Worm (Caenorhabditis elegans) whole organism, early embryonic: Measurements from ENCODE around the gene F32D1.8.

ENCODE experiments used
- B0310.2 ChIP-seq: sonication (generic microtip); optimal IDR thresholded peaks from 2 replicates; lab custom pipeline; 2016; ENCODE audit warnings: mild to moderate bottlenecking, missing genetic modification characterization, missing compliant biosample characterization
- F13C5.2 ChIP-seq: sonication (generic microtip); optimal IDR thresholded peaks from 2 replicates; lab custom pipeline; 2017; ENCODE audit warnings: mild to moderate bottlenecking, missing genetic modification characterization, inconsistent platforms, missing compliant biosample characterization
- aly-1 ChIP-seq: sonication (generic microtip); optimal IDR thresholded peaks from 2 replicates; lab custom pipeline; 2016; ENCODE audit warnings: missing genetic modification characterization, missing compliant biosample characterization
- ama-1 ChIP-seq: fragments of 150-350 bp; optimal IDR thresholded peaks from 2 replicates; lab custom pipeline; 2014
- ceh-13 ChIP-seq: fragments of 200-800 bp; sonication (Bioruptor generic); optimal IDR thresholded peaks from 2 replicates; lab custom pipeline; 2018; ENCODE audit warnings: mild to moderate bottlenecking, missing genetic modification characterization, missing compliant biosample characterization
- ceh-36 ChIP-seq: sonication (generic microtip); optimal IDR thresholded peaks from 2 replicates; lab custom pipeline; 2016; ENCODE audit warnings: missing genetic modification characterization, inconsistent platforms, missing compliant biosample characterization
- ets-7 ChIP-seq: sonication (generic microtip); optimal IDR thresholded peaks from 2 replicates; lab custom pipeline; 2016; ENCODE audit warnings: missing genotype, missing genetic modification characterization, missing compliant biosample characterization
- flt-1 ChIP-seq: fragments of 200-800 bp; sonication (Bioruptor generic); IDR thresholded peaks from 2 replicates; pipeline ENCODE4 v1.3.6; 2022; ENCODE audit warnings: missing genetic modification characterization, missing compliant biosample characterization
- hmbx-1 ChIP-seq: sonication (generic microtip); optimal IDR thresholded peaks from 2 replicates; lab custom pipeline; 2016; ENCODE audit warnings: mild to moderate bottlenecking, missing genetic modification characterization, missing compliant biosample characterization
- hmg-4 ChIP-seq: fragments of 200-800 bp; sonication (Bioruptor generic); optimal IDR thresholded peaks from 2 replicates; lab custom pipeline; 2018; ENCODE audit warnings: mild to moderate bottlenecking, missing genetic modification characterization, missing compliant biosample characterization
- hnd-1 ChIP-seq: sonication (generic microtip); optimal IDR thresholded peaks from 2 replicates; lab custom pipeline; 2016; ENCODE audit warnings: missing genetic modification characterization, missing compliant biosample characterization
- pes-1 ChIP-seq: fragments of 200-800 bp; sonication (Bioruptor generic); IDR thresholded peaks from 2 replicates; pipeline ENCODE4 v1.3.6; 2022; ENCODE audit warnings: missing genetic modification reagents, missing genetic modification characterization, missing compliant biosample characterization
- scrt-1 ChIP-seq: fragments of 200-800 bp; sonication (Bioruptor generic); IDR thresholded peaks from 2 replicates; pipeline ENCODE4 v1.3.6; 2022; ENCODE audit warnings: missing genetic modification characterization, missing compliant biosample characterization
- sea-1 ChIP-seq: fragments of 200-800 bp; sonication (Bioruptor generic); conservative IDR thresholded peaks from 2 replicates; pipeline ENCODE4 v1.3.6; 2022; ENCODE audit warnings: missing genetic modification characterization, missing compliant biosample characterization
- tbx-11 ChIP-seq: fragments of 200-800 bp; sonication (Bioruptor generic); IDR thresholded peaks from 2 replicates; pipeline ENCODE4 v1.3.6; 2022; ENCODE audit warnings: missing genetic modification characterization, missing compliant biosample characterization
- tbx-37 ChIP-seq: fragments of 200-800 bp; sonication (Bioruptor generic); conservative IDR thresholded peaks from 2 replicates; pipeline ENCODE4 v1.3.6; 2022; ENCODE audit warnings: missing genetic modification reagents, missing genetic modification characterization, missing compliant biosample characterization
- tra-4 ChIP-seq: sonication (generic microtip); optimal IDR thresholded peaks from 2 replicates; lab custom pipeline; 2017; ENCODE audit warnings: missing genetic modification characterization, missing compliant biosample characterization

The F32D1.8 gene

ce11 chrV:4414613-4415071, 37.1 kb upstream of the F32D1.8 start, which contains the start of gene grl-5:
Gene grl-5 (minus strand): TSS chrV:4414663.
- no peak for TF ChIP-seq scrt-1 (GFP tag; lab: Robert Waterston, UW)

ce11 chrV:4411714-4412113, 34.2 kb upstream of the F32D1.8 start, which contains the start of gene Y47D7A.17:
Gene Y47D7A.17 (minus strand): TSS chrV:4411814.
- TF ChIP-seq tra-4 (tag; lab: Kevin White, UChicago) (no peak), ama-1 (lab: Kevin White, UChicago) (no peak), F13C5.2 (tag; lab: Kevin White, UChicago) (no peak), ets-7 (tag; lab: Kevin White, UChicago) (no peak), aly-1 (tag; lab: Kevin White, UChicago) (no peak), tbx-37 (no peak)

ce11 chrV:4410643-4411042, 33.1 kb upstream of the F32D1.8 start, which contains the start of gene Y47D7A.3:
Gene Y47D7A.3 (plus strand): TSS chrV:4410943.
- no peak for TF ChIP-seq flt-1 (GFP tag; lab: Robert Waterston, UW)
- TF ChIP-seq ets-7 (tag; lab: Kevin White, UChicago) = no peak
- TF ChIP-seq ceh-13 (GFP tag; lab: Kevin White, UChicago) = no peak
- no peak for TF ChIP-seq scrt-1 (GFP tag; lab: Robert Waterston, UW)
- no peak for TF ChIP-seq ama-1 (lab: Kevin White, UChicago)
- TF ChIP-seq tbx-11 (GFP tag; lab: Robert Waterston, UW) = no peak
- no peak for TF ChIP-seq hnd-1
- TF ChIP-seq sea-1 (GFP tag; lab: Robert Waterston, UW) = no peak
- no peak for TF ChIP-seq aly-1 (tag; lab: Kevin White, UChicago)
- TF ChIP-seq tra-4 (tag; lab: Kevin White, UChicago) = no peak
- TF ChIP-seq tbx-37 = no peak
- no peak for TF ChIP-seq pes-1
- no peak for TF ChIP-seq F13C5.2 (tag; lab: Kevin White, UChicago)
- TF ChIP-seq hmg-4 (GFP tag; lab: Kevin White, UChicago) = no peak
- TF ChIP-seq ceh-36 (tag; lab: Kevin White, UChicago) = no peak
- TF ChIP-seq hmbx-1 = no peak
- no peak for TF ChIP-seq B0310.2

- TF ChIP-seq tbx-11 (GFP tag; lab: Robert Waterston, UW) (no peak), tra-4 (tag; lab: Kevin White, UChicago) (no peak), hmg-4 (GFP tag; lab: Kevin White, UChicago) (no peak), scrt-1 (GFP tag; lab: Robert Waterston, UW) (no peak), ceh-36 (tag; lab: Kevin White, UChicago) (no peak), hmbx-1 (no peak)
These were observed 30.0 kb upstream of the F32D1.8 start, which contains the start of gene nhr-118 for ce11 chrV:4407519-4407918. Gene nhr-118 (plus strand): TSS chrV:4407819.

- TF ChIP-seq ceh-13 (GFP tag; lab: Kevin White, UChicago) (no peak), tra-4 (tag; lab: Kevin White, UChicago) (no peak), F13C5.2 (tag; lab: Kevin White, UChicago) (no peak)
These were observed 24.3 kb upstream of the F32D1.8 start, which contains the start of gene F13A2.5 for ce11 chrV:4401865-4402264. Gene F13A2.5 (minus strand): TSS chrV:4401965.

- no peak for TF ChIP-seq aly-1 (tag; lab: Kevin White, UChicago)
- TF ChIP-seq ceh-13 (GFP tag; lab: Kevin White, UChicago) = no peak
- no peak for TF ChIP-seq ama-1 (lab: Kevin White, UChicago)
- no peak for TF ChIP-seq ets-7 (tag; lab: Kevin White, UChicago)
- no peak for TF ChIP-seq B0310.2
- no peak for TF ChIP-seq sea-1 (GFP tag; lab: Robert Waterston, UW)
- no peak for TF ChIP-seq pes-1
- no peak for TF ChIP-seq tbx-37
- TF ChIP-seq tra-4 (tag; lab: Kevin White, UChicago) = no peak
- no peak for TF ChIP-seq F13C5.2 (tag; lab: Kevin White, UChicago)
- no peak for TF ChIP-seq ceh-36 (tag; lab: Kevin White, UChicago)
- TF ChIP-seq scrt-1 (GFP tag; lab: Robert Waterston, UW) = no peak
These were observed 22.6 kb upstream of the F32D1.8 start, which contains the start of gene F13A2.4 for ce11 chrV:4400118-4400517. Gene F13A2.4 (minus strand): TSS chrV:4400218.

- TF ChIP-seq hmg-4 (GFP tag; lab: Kevin White, UChicago) (no peak), ama-1 (lab: Kevin White, UChicago) (no peak), tbx-11 (GFP tag; lab: Robert Waterston, UW) (no peak)
These were observed 21.4 kb upstream of the F32D1.8 start for ce11 chrV:4398884-4399283.

ce11 chrV:4398127-4398526, 20.6 kb upstream of the F32D1.8 start:
- TF ChIP-seq tbx-11 (GFP tag; lab: Robert Waterston, UW) = no peak
- no peak for TF ChIP-seq sea-1 (GFP tag; lab: Robert Waterston, UW)
- no peak for TF ChIP-seq hmbx-1
- no peak for TF ChIP-seq ceh-13 (GFP tag; lab: Kevin White, UChicago)
- TF ChIP-seq F13C5.2 (tag; lab: Kevin White, UChicago) = no peak
- no peak for TF ChIP-seq aly-1 (tag; lab: Kevin White, UChicago)
- TF ChIP-seq pes-1 = no peak
- TF ChIP-seq ets-7 (tag; lab: Kevin White, UChicago) = no peak
- TF ChIP-seq flt-1 (GFP tag; lab: Robert Waterston, UW) = no peak
- TF ChIP-seq hmg-4 (GFP tag; lab: Kevin White, UChicago) = no peak
- TF ChIP-seq ama-1 (lab: Kevin White, UChicago) = no peak
- TF ChIP-seq tra-4 (tag; lab: Kevin White, UChicago) = no peak
- TF ChIP-seq tbx-37 = no peak
- TF ChIP-seq B0310.2 = no peak
- no peak for TF ChIP-seq hnd-1
- TF ChIP-seq ceh-36 (tag; lab: Kevin White, UChicago) = no peak
